Fruit fly (Drosophila melanogaster) whole organism, wandering third instar larva: Measurements from ENCODE around the gene Gclc.

Experiments used
- Abd-B ChIP-seq: fragments of >200 bp; optimal IDR thresholded peaks from 2 replicates; lab custom pipeline; 2017; ENCODE audit warnings: missing biosample characterization, missing genetic modification characterization
- CG32264 ChIP-seq: fragments of 200-800 bp; sonication (Bioruptor generic); optimal IDR thresholded peaks from 2 replicates; lab custom pipeline; 2016; ENCODE audit warnings: missing biosample characterization, missing genetic modification characterization
- CG9705 ChIP-seq: fragments of 200-800 bp; sonication (Bioruptor generic); optimal IDR thresholded peaks from 2 replicates; lab custom pipeline; 2018; ENCODE audit warnings: missing biosample characterization, mild to moderate bottlenecking, missing genetic modification characterization
- CrebA ChIP-seq: fragments of 200-800 bp; sonication (Bioruptor generic); optimal IDR thresholded peaks from 2 replicates; lab custom pipeline; 2016; ENCODE audit warnings: missing biosample characterization, mild to moderate bottlenecking, missing genetic modification characterization, borderline replicate concordance
- Dfd ChIP-seq: fragments of >200 bp; optimal IDR thresholded peaks from 2 replicates; lab custom pipeline; 2017; ENCODE audit warnings: missing biosample characterization, missing genetic modification characterization
- Dif ChIP-seq: fragments of 200-275, 200-300 bp; sonication (Bioruptor generic); optimal IDR thresholded peaks from 2 replicates; lab custom pipeline; 2018; ENCODE audit warnings: missing biosample characterization, missing genetic modification characterization; ENCODE audit not compliant: partially characterized antibody
- GATAd ChIP-seq: sonication (Bioruptor generic); optimal IDR thresholded peaks from 2 replicates; lab custom pipeline; 2016; ENCODE audit warnings: missing biosample characterization, missing genetic modification characterization
- HLH106 ChIP-seq: fragments of 200-800 bp; optimal IDR thresholded peaks from 3 replicates; lab custom pipeline; 2019; ENCODE audit warnings: missing biosample characterization, mild to moderate bottlenecking, missing genetic modification characterization, moderate library complexity
- Hnf4 ChIP-seq: fragments of 200-800 bp; sonication (Bioruptor generic); optimal IDR thresholded peaks from 2 replicates; lab custom pipeline; 2016; ENCODE audit warnings: missing biosample characterization, mild to moderate bottlenecking, missing genetic modification characterization
- Hr78 ChIP-seq: fragments of >200 bp; optimal IDR thresholded peaks from 2 replicates; lab custom pipeline; 2017; ENCODE audit warnings: missing biosample characterization, missing genetic modification characterization
- Hr83 ChIP-seq: fragments of 200-300 bp; sonication (Bioruptor generic); optimal IDR thresholded peaks from 2 replicates; lab custom pipeline; 2016; ENCODE audit warnings: missing biosample characterization, mild to moderate bottlenecking, missing genetic modification characterization, moderate library complexity; ENCODE audit not compliant: poor library complexity, severe bottlenecking
- Jra ChIP-seq: sonication (Bioruptor generic); optimal IDR thresholded peaks from 2 replicates; lab custom pipeline; 2016; ENCODE audit warnings: missing biosample characterization, missing genetic modification characterization
- Mio ChIP-seq: sonication (Bioruptor generic); optimal IDR thresholded peaks from 2 replicates; lab custom pipeline; 2016; ENCODE audit warnings: missing biosample characterization, missing genetic modification characterization
- Myc ChIP-seq: fragments of >200 bp; optimal IDR thresholded peaks from 2 replicates; lab custom pipeline; 2017
- N ChIP-seq: fragments of >200 bp; optimal IDR thresholded peaks from 2 replicates; lab custom pipeline; 2018; ENCODE audit warnings: missing biosample characterization, missing external identifiers, missing genetic modification characterization
- OdsH ChIP-seq: fragments of 200-800 bp; sonication (Bioruptor generic); optimal IDR thresholded peaks from 2 replicates; lab custom pipeline; 2016; ENCODE audit warnings: missing biosample characterization, mild to moderate bottlenecking, missing genetic modification characterization
- Rel ChIP-seq, 2 experiments: fragments of 200-800 bp; sonication (Bioruptor generic) in 1 of 2; optimal IDR thresholded peaks; 2 replicates in 1 of 2; 3 replicates in 1 of 2; lab custom pipeline; 2016 to 2019; ENCODE audit warnings: mild to moderate bottlenecking in 2 of 2, missing biosample characterization in 2 of 2, missing genetic modification characterization in 2 of 2, moderate library complexity in 1 of 2
- Sp1 ChIP-seq: fragments of 200-800 bp; sonication (Bioruptor generic); optimal IDR thresholded peaks from 3 replicates; lab custom pipeline; 2019; ENCODE audit warnings: missing biosample characterization, mild to moderate bottlenecking, missing genetic modification characterization, moderate library complexity
- Vsx2 ChIP-seq: fragments of 200-300, 225-300 bp; sonication (Bioruptor generic); optimal IDR thresholded peaks from 2 replicates; lab custom pipeline; 2018; ENCODE audit warnings: missing biosample characterization, missing genetic modification characterization; ENCODE audit not compliant: partially characterized antibody
- br ChIP-seq: fragments of 200-800 bp; sonication (Bioruptor generic); optimal IDR thresholded peaks from 2 replicates; lab custom pipeline; 2016; ENCODE audit warnings: missing biosample characterization, missing genetic modification characterization
- brk ChIP-seq: fragments of 200-800 bp; sonication (Bioruptor generic); optimal IDR thresholded peaks from 2 replicates; lab custom pipeline; 2016; ENCODE audit warnings: missing biosample characterization, mild to moderate bottlenecking, missing genetic modification characterization
- dl ChIP-seq, 2 experiments: fragments of 175-275, 200-275 bp in 1 of 2; fragments of 200-275 bp in 1 of 2; sonication (Bioruptor generic); optimal IDR thresholded peaks; lab custom pipeline; 2018; ENCODE audit warnings: mild to moderate bottlenecking in 2 of 2, missing biosample characterization in 2 of 2, missing genetic modification characterization in 2 of 2, moderate library complexity in 2 of 2; ENCODE audit not compliant: partially characterized antibody in 2 of 2, insufficient read depth in 1 of 2
- dmrt93B ChIP-seq: fragments of 200-800 bp; sonication (Bioruptor generic); optimal IDR thresholded peaks from 2 replicates; lab custom pipeline; 2018; ENCODE audit warnings: missing biosample characterization, mild to moderate bottlenecking, missing genetic modification characterization
- dsf ChIP-seq: sonication (Bioruptor generic); optimal IDR thresholded peaks from 2 replicates; lab custom pipeline; 2016; ENCODE audit warnings: missing biosample characterization, missing genetic modification characterization, borderline replicate concordance
- ey ChIP-seq: fragments of 200-800 bp; sonication (Bioruptor generic); optimal IDR thresholded peaks from 2 replicates; lab custom pipeline; 2016; ENCODE audit warnings: missing biosample characterization, missing genetic modification characterization
- foxo ChIP-seq, 2 experiments: fragments of 200-800 bp; sonication (Bioruptor generic); optimal IDR thresholded peaks; 2 replicates in 1 of 2; 3 replicates in 1 of 2; lab custom pipeline; 2016 to 2017; ENCODE audit warnings: missing biosample characterization in 2 of 2, missing genetic modification characterization in 2 of 2
- fru ChIP-seq: fragments of 200-800 bp; sonication (Bioruptor generic); optimal IDR thresholded peaks from 3 replicates; lab custom pipeline; 2016; ENCODE audit warnings: missing biosample characterization, mild to moderate bottlenecking, missing genetic modification characterization
- h ChIP-seq: fragments of 200-800 bp; sonication (Bioruptor generic); optimal IDR thresholded peaks from 3 replicates; lab custom pipeline; 2016; ENCODE audit warnings: missing biosample characterization, mild to moderate bottlenecking, missing genetic modification characterization
- jim ChIP-seq: fragments of 175-275, 200-325 bp; sonication (Bioruptor generic); optimal IDR thresholded peaks from 2 replicates; lab custom pipeline; 2016; ENCODE audit warnings: missing biosample characterization, mild to moderate bottlenecking, missing genetic modification characterization
- lola ChIP-seq: fragments of >200 bp; optimal IDR thresholded peaks from 2 replicates; lab custom pipeline; 2017; ENCODE audit warnings: missing biosample characterization, missing genetic modification characterization
- pan ChIP-seq: fragments of >200 bp; optimal IDR thresholded peaks from 2 replicates; lab custom pipeline; 2017
- psq ChIP-seq: fragments of 200-800 bp; sonication (Bioruptor generic); optimal IDR thresholded peaks from 3 replicates; lab custom pipeline; 2017; ENCODE audit warnings: missing biosample characterization, mild to moderate bottlenecking, missing genetic modification characterization, moderate library complexity
- rgr ChIP-seq: fragments of 200-800 bp; sonication (Bioruptor generic); optimal IDR thresholded peaks from 3 replicates; lab custom pipeline; 2016; ENCODE audit warnings: missing biosample characterization, mild to moderate bottlenecking, missing genetic modification characterization
- sage ChIP-seq: fragments of 200-800 bp; sonication (Bioruptor generic); optimal IDR thresholded peaks from 2 replicates; lab custom pipeline; 2016; ENCODE audit warnings: missing biosample characterization, mild to moderate bottlenecking, missing genetic modification characterization
- sv ChIP-seq: fragments of 200-800 bp; sonication (Bioruptor generic); optimal IDR thresholded peaks from 3 replicates; lab custom pipeline; 2016; ENCODE audit warnings: missing biosample characterization, missing genetic modification characterization
- tai ChIP-seq: sonication (Bioruptor generic); optimal IDR thresholded peaks from 2 replicates; lab custom pipeline; 2016; ENCODE audit warnings: missing biosample characterization, missing genetic modification characterization
- usp ChIP-seq: fragments of >200 bp; optimal IDR thresholded peaks from 2 replicates; lab custom pipeline; 2017; ENCODE audit warnings: missing biosample characterization, missing genetic modification characterization
- woc ChIP-seq: sonication (Bioruptor generic); optimal IDR thresholded peaks from 2 replicates; lab custom pipeline; 2016; ENCODE audit warnings: missing biosample characterization, mild to moderate bottlenecking, missing genetic modification characterization

The Gclc gene

DNA sequence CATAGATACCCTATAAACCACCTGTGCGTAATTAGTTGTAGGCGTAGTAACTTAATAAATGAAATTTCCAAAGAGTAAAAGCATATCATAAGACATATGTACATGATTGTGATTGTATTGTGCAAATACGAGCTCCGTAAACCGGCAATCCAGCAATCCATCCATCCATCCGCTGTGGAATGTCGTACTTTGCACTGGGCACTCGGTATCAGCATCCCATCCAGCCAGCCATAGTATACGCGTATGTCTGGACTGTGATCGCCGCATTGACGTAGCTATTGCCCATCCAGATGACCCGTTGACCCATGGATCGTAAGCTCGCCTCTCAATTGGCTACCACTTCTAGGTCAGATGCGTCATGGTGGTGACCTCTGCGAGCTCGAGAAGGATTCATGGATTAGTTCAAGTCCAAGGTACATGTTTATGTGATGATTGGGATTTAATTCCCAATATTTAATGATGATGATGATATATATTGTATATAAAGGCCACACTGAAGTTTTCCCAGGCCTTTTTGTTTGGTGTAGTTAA is 43.1 kb upstream of the Gclc start:
- no peak for TF ChIP-seq dl (GFP tag; optimal IDR thresholded peaks at IDR 0.05; lab: Kevin White, UChicago; ENCODE audit: insufficient read depth in 1 of 2, partially characterized antibody in 2 of 2)
- TF ChIP-seq CG32264 (GFP tag; lab: Kevin White, UChicago) = no peak
- TF ChIP-seq psq = no peak
- no peak for TF ChIP-seq Hnf4 (GFP tag; lab: Kevin White, UChicago)
- TF ChIP-seq HLH106 = no peak
- TF ChIP-seq Sp1 = no peak
- no peak for TF ChIP-seq usp (GFP tag; lab: Kevin White, UChicago)
- TF ChIP-seq Myc (lab: Kevin White, UChicago) = no peak
- TF ChIP-seq Hr83 = no peak
- no peak for TF ChIP-seq CG9705
- TF ChIP-seq tai (GFP tag; lab: Kevin White, UChicago) = no peak
- no peak for TF ChIP-seq br (GFP tag; lab: Kevin White, UChicago)
- TF ChIP-seq Rel (GFP tag; optimal IDR thresholded peaks at IDR 0.05; lab: Kevin White, UChicago) = no peak
- no peak for TF ChIP-seq Rel (tag; optimal IDR thresholded peaks at IDR 0.05; lab: Kevin White, UChicago)
- TF ChIP-seq Abd-B (GFP tag; lab: Kevin White, UChicago) = no peak
- no peak for TF ChIP-seq Dfd (GFP tag; lab: Kevin White, UChicago)
- no peak for TF ChIP-seq sv
- no peak for TF ChIP-seq ey (GFP tag; lab: Kevin White, UChicago)
- TF ChIP-seq woc (GFP tag; lab: Kevin White, UChicago) = no peak
- TF ChIP-seq fru (GFP tag; lab: Kevin White, UChicago) = no peak

DNA sequence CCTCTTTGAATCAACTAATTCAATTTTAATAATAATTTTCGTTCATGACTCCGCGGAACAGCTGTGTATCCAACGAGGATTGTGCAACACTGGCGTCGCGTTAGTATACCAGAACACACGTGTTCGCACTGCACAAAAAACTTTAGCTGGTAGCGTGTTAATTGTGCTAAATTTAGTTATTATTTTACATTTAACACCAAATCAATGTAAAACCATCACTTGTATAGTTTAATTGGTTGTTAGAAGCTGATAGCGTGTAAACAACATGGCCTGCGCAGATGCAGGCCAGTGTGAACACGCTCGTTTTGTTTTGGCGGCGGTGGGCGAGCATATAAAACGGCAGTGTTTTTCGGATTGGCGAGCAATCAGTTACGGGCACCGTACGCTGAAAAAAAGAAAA is 41.3 kb upstream of the Gclc start, which contains the start of the genes Traf6 and GIIIspla2:
Gene Traf6 (minus strand): TSS at position 93 of the 400 bp plus-strand sequence.
Gene GIIIspla2 (plus strand): TSS at position 335 of the 400 bp plus-strand sequence.
- TF ChIP-seq Dif (GFP tag; lab: Kevin White, UChicago) = no peak
- TF ChIP-seq dsf (GFP tag; lab: Kevin White, UChicago) = no peak
- TF ChIP-seq N = no peak
- no peak for TF ChIP-seq CrebA (GFP tag; lab: Kevin White, UChicago)
- TF ChIP-seq HLH106 = peak; percentile 86
- TF ChIP-seq CG9705 = peak; percentile 81
- peak; percentile 59 for TF ChIP-seq psq
- peak; percentile 60 for TF ChIP-seq OdsH (GFP tag; lab: Kevin White, UChicago)
- TF ChIP-seq Jra = peak; percentile 65
- no peak for TF ChIP-seq jim (GFP tag; lab: Kevin White, UChicago)
- peak; percentile 64 for TF ChIP-seq ey (GFP tag; lab: Kevin White, UChicago)
- TF ChIP-seq Hr78 (GFP tag; lab: Kevin White, UChicago) = no peak
- no peak for TF ChIP-seq dl (GFP tag; optimal IDR thresholded peaks at IDR 0.05; lab: Kevin White, UChicago; ENCODE audit: insufficient read depth in 1 of 2, partially characterized antibody in 2 of 2)
- no peak for TF ChIP-seq Mio (GFP tag; lab: Kevin White, UChicago)
- TF ChIP-seq h (GFP tag; lab: Kevin White, UChicago) = peak; percentile 75
- no peak for TF ChIP-seq Dfd (GFP tag; lab: Kevin White, UChicago)
- TF ChIP-seq Rel (GFP tag; optimal IDR thresholded peaks at IDR 0.05; lab: Kevin White, UChicago) = no peak
- peak; percentile 59 for TF ChIP-seq Rel (tag; optimal IDR thresholded peaks at IDR 0.05; lab: Kevin White, UChicago)
- TF ChIP-seq fru (GFP tag; lab: Kevin White, UChicago) = peak; percentile 80
- peak; percentile 0 for TF ChIP-seq br (GFP tag; lab: Kevin White, UChicago)
- TF ChIP-seq Abd-B (GFP tag; lab: Kevin White, UChicago) = no peak
- no peak for TF ChIP-seq Vsx2 (GFP tag; lab: Kevin White, UChicago)
- TF ChIP-seq Hnf4 (GFP tag; lab: Kevin White, UChicago) = no peak
- TF ChIP-seq woc (GFP tag; lab: Kevin White, UChicago) = peak; percentile 62
- TF ChIP-seq GATAd (GFP tag; lab: Kevin White, UChicago) = peak; percentile 11
- TF ChIP-seq sage (GFP tag; lab: Kevin White, UChicago) = no peak
- peak in 1 of 2 experiments; percentile 74 for TF ChIP-seq foxo (GFP tag; optimal IDR thresholded peaks at IDR 0.05; lab: Kevin White, UChicago)
- peak; percentile 67 for TF ChIP-seq Myc (lab: Kevin White, UChicago)
- no peak for TF ChIP-seq dmrt93B (GFP tag; lab: Kevin White, UChicago)
- TF ChIP-seq Sp1 = peak; percentile 79
- TF ChIP-seq Hr83 = peak; percentile 27
- no peak for TF ChIP-seq pan (lab: Kevin White, UChicago)
- TF ChIP-seq CG32264 (GFP tag; lab: Kevin White, UChicago) = peak; percentile 32
- TF ChIP-seq lola (GFP tag; lab: Kevin White, UChicago) = no peak
- peak; percentile 84 for TF ChIP-seq rgr (GFP tag; lab: Kevin White, UChicago)
- no peak for TF ChIP-seq brk (GFP tag; lab: Kevin White, UChicago)
- TF ChIP-seq tai (GFP tag; lab: Kevin White, UChicago) = no peak
- TF ChIP-seq sv = peak; percentile 54
- no peak for TF ChIP-seq usp (GFP tag; lab: Kevin White, UChicago)
